Fruit fly (Drosophila melanogaster) whole organism, embryonic: ENCODE results near the gene CG42488.

Source experiments
- Ada2b ChIP-seq: fragments of 200-800 bp; sonication (Bioruptor generic); IDR thresholded peaks from 2 replicates; pipeline ENCODE4 v1.3.6; 2022; ENCODE audit warnings: missing biosample characterization, missing genetic modification characterization
- Asciz ChIP-seq: fragments of 200-800 bp; sonication (Bioruptor generic); optimal IDR thresholded peaks from 2 replicates; lab custom pipeline; 2017; ENCODE audit warnings: missing biosample characterization, mild to moderate bottlenecking, missing genetic modification characterization, missing genetic modification reagents
- CG10274 ChIP-seq: fragments of 200-800 bp; sonication (Bioruptor generic); optimal IDR thresholded peaks from 3 replicates; lab custom pipeline; 2017; ENCODE audit warnings: missing biosample characterization, mild to moderate bottlenecking, missing genetic modification characterization
- CG10366 ChIP-seq: fragments of 200-800 bp; sonication (Bioruptor generic); IDR thresholded peaks from 2 replicates; pipeline ENCODE4 v1.3.6; 2022; ENCODE audit warnings: missing biosample characterization, missing genetic modification characterization
- CG11723 ChIP-seq: fragments of 200-800 bp; sonication (Bioruptor generic); optimal IDR thresholded peaks from 2 replicates; lab custom pipeline; 2017; ENCODE audit warnings: missing biosample characterization, mild to moderate bottlenecking, missing genetic modification characterization
- CG12155 ChIP-seq: fragments of 200-800 bp; sonication (Bioruptor generic); optimal IDR thresholded peaks from 3 replicates; lab custom pipeline; 2016; ENCODE audit warnings: missing biosample characterization, missing genetic modification characterization
- CG14860 ChIP-seq: fragments of 200-800 bp; sonication (Bioruptor generic); IDR thresholded peaks from 3 replicates; pipeline ENCODE4 v1.3.6; 2022; ENCODE audit warnings: missing biosample characterization, missing genetic modification characterization; ENCODE audit not compliant: partially characterized antibody
- CG16813 ChIP-seq: fragments of 200-800 bp; sonication (Bioruptor generic); IDR thresholded peaks from 3 replicates; pipeline ENCODE4 v1.3.6; 2022; ENCODE audit warnings: missing biosample characterization, missing genetic modification characterization; ENCODE audit not compliant: partially characterized antibody
- CG17359 ChIP-seq: fragments of 200-800 bp; sonication (Bioruptor generic); optimal IDR thresholded peaks from 3 replicates; lab custom pipeline; 2018; ENCODE audit warnings: missing biosample characterization, mild to moderate bottlenecking, missing genetic modification characterization, moderate library complexity
- CG17912 ChIP-seq: fragments of 200-800 bp; sonication (Bioruptor generic); optimal IDR thresholded peaks from 2 replicates; lab custom pipeline; 2018; ENCODE audit warnings: missing biosample characterization, mild to moderate bottlenecking, missing genetic modification characterization
- CG1792 ChIP-seq: fragments of 200-800 bp; sonication (Bioruptor generic); optimal IDR thresholded peaks from 2 replicates; lab custom pipeline; 2016; ENCODE audit warnings: missing biosample characterization, missing genetic modification characterization
- CG32767 ChIP-seq: fragments of 200-800 bp; sonication (Bioruptor generic); IDR thresholded peaks from 2 replicates; pipeline ENCODE4 v1.3.6; 2022; ENCODE audit warnings: missing biosample characterization, missing genetic modification characterization
- CG33213 ChIP-seq: fragments of 200-800 bp; sonication (Bioruptor generic); optimal IDR thresholded peaks from 3 replicates; lab custom pipeline; 2016; ENCODE audit warnings: missing biosample characterization, missing genetic modification characterization
- CG34376 ChIP-seq: fragments of 200-800 bp; sonication (Bioruptor generic); optimal IDR thresholded peaks from 2 replicates; lab custom pipeline; 2018; ENCODE audit warnings: missing biosample characterization, mild to moderate bottlenecking, missing genetic modification characterization
- CG3847 ChIP-seq: fragments of 200-800 bp; sonication (Bioruptor generic); IDR thresholded peaks from 2 replicates; pipeline ENCODE4 v1.3.6; 2022; ENCODE audit warnings: missing biosample characterization, missing genetic modification characterization
- CG4404 ChIP-seq: fragments of 200-800 bp; sonication (Bioruptor generic); IDR thresholded peaks from 2 replicates; pipeline ENCODE4 v1.3.6; 2022; ENCODE audit warnings: missing biosample characterization, missing genetic modification characterization
- CG4854 ChIP-seq: fragments of 200-800 bp; sonication (Bioruptor generic); optimal IDR thresholded peaks from 2 replicates; lab custom pipeline; 2016; ENCODE audit warnings: missing biosample characterization, missing genetic modification characterization, inconsistent platforms
- CG8388 ChIP-seq: fragments of 200-800 bp; sonication (Bioruptor generic); optimal IDR thresholded peaks from 2 replicates; lab custom pipeline; 2019; ENCODE audit warnings: missing biosample characterization, mild to moderate bottlenecking, missing genetic modification characterization, moderate library complexity
- CG8478 ChIP-seq: fragments of >200 bp; optimal IDR thresholded peaks from 2 replicates; lab custom pipeline; 2018
- CG9609 ChIP-seq: fragments of 200-800 bp; sonication (Bioruptor generic); optimal IDR thresholded peaks from 3 replicates; lab custom pipeline; 2016; ENCODE audit warnings: missing biosample characterization, missing genetic modification characterization
- Dbx ChIP-seq: fragments of 200-800 bp; sonication (Bioruptor generic); IDR thresholded peaks from 3 replicates; pipeline ENCODE4 v1.3.6; 2022; ENCODE audit warnings: missing biosample characterization, missing genetic modification characterization
- Dek ChIP-seq: fragments of 200-800 bp; sonication (Bioruptor generic); optimal IDR thresholded peaks from 3 replicates; lab custom pipeline; 2019; ENCODE audit warnings: missing biosample characterization, mild to moderate bottlenecking, missing genetic modification characterization, moderate library complexity
- HLH54F ChIP-seq: fragments of 200-800 bp; sonication (Bioruptor generic); optimal IDR thresholded peaks from 3 replicates; lab custom pipeline; 2016; ENCODE audit warnings: missing biosample characterization, missing genetic modification characterization
- Hmx ChIP-seq: fragments of 200-800 bp; sonication (Bioruptor generic); optimal IDR thresholded peaks from 2 replicates; lab custom pipeline; 2016; ENCODE audit warnings: missing biosample characterization, missing genetic modification characterization
- Max ChIP-seq: fragments of 200-800 bp; sonication (Bioruptor generic); optimal IDR thresholded peaks from 2 replicates; lab custom pipeline; 2016; ENCODE audit warnings: missing biosample characterization, mild to moderate bottlenecking, missing genetic modification characterization
- Meics ChIP-seq: fragments of 200-800 bp; sonication (Bioruptor generic); optimal IDR thresholded peaks from 2 replicates; lab custom pipeline; 2017; ENCODE audit warnings: missing biosample characterization, mild to moderate bottlenecking, missing genetic modification characterization
- Neu2 ChIP-seq: fragments of 200-800 bp; sonication (Bioruptor generic); optimal IDR thresholded peaks from 3 replicates; lab custom pipeline; 2016; ENCODE audit warnings: missing biosample characterization, missing genetic modification characterization, borderline replicate concordance
- Opbp ChIP-seq: fragments of 200-800 bp; sonication (Bioruptor generic); IDR thresholded peaks from 3 replicates; pipeline ENCODE4 v1.3.6; 2022; ENCODE audit warnings: missing biosample characterization, missing genetic modification characterization; ENCODE audit not compliant: partially characterized antibody
- PHDP ChIP-seq: fragments of 200-800 bp; sonication (Bioruptor generic); optimal IDR thresholded peaks from 3 replicates; lab custom pipeline; 2018; ENCODE audit warnings: missing biosample characterization, mild to moderate bottlenecking, missing genetic modification characterization, moderate library complexity
- Pdp1 ChIP-seq, 2 experiments: fragments of 200-800 bp; sonication (Bioruptor generic); optimal IDR thresholded peaks; 3 replicates each; lab custom pipeline; 2016; ENCODE audit warnings: missing biosample characterization in 2 of 2, missing genetic modification characterization in 2 of 2, mild to moderate bottlenecking in 1 of 2, moderate library complexity in 1 of 2
- ac ChIP-seq: fragments of 200-800 bp; sonication (Bioruptor generic); optimal IDR thresholded peaks from 3 replicates; lab custom pipeline; 2017; ENCODE audit warnings: missing biosample characterization, mild to moderate bottlenecking, missing genetic modification characterization
- btn ChIP-seq: fragments of 200-800 bp; sonication (Bioruptor generic); optimal IDR thresholded peaks from 2 replicates; lab custom pipeline; 2016; ENCODE audit warnings: missing biosample characterization, missing genetic modification characterization
- crc ChIP-seq: fragments of 200-800 bp; sonication (Bioruptor generic); optimal IDR thresholded peaks from 2 replicates; lab custom pipeline; 2016; ENCODE audit warnings: missing biosample characterization, missing genetic modification characterization
- disco-r ChIP-seq: fragments of 200-800 bp; sonication (Bioruptor generic); optimal IDR thresholded peaks from 2 replicates; lab custom pipeline; 2016; ENCODE audit warnings: missing biosample characterization, missing genetic modification characterization
- dmrt11E ChIP-seq: fragments of 200-800 bp; sonication (Bioruptor generic); optimal IDR thresholded peaks from 3 replicates; lab custom pipeline; 2018; ENCODE audit warnings: missing biosample characterization, mild to moderate bottlenecking, missing genetic modification characterization, moderate library complexity
- ewg ChIP-seq: fragments of 200-800 bp; sonication (Bioruptor generic); optimal IDR thresholded peaks from 3 replicates; lab custom pipeline; 2017; ENCODE audit warnings: mild to moderate bottlenecking, missing biosample characterization, missing genetic modification reagents, missing genetic modification characterization
- oc ChIP-seq: fragments of 200-800 bp; sonication (Bioruptor generic); optimal IDR thresholded peaks from 2 replicates; lab custom pipeline; 2018; ENCODE audit warnings: missing biosample characterization, mild to moderate bottlenecking, missing genetic modification characterization, moderate library complexity
- pho ChIP-seq: fragments of 200-800 bp; sonication (Bioruptor generic); optimal IDR thresholded peaks from 2 replicates; lab custom pipeline; 2016; ENCODE audit warnings: missing biosample characterization, missing genetic modification characterization
- pros ChIP-seq: fragments of 200-800 bp; sonication (Bioruptor generic); optimal IDR thresholded peaks from 3 replicates; lab custom pipeline; 2019; ENCODE audit warnings: missing biosample characterization, mild to moderate bottlenecking, missing genetic modification characterization, moderate library complexity
- ro ChIP-seq: fragments of 200-800 bp; sonication (Bioruptor generic); IDR thresholded peaks from 2 replicates; pipeline ENCODE4 v1.3.6; 2022; ENCODE audit warnings: missing biosample characterization, missing genetic modification characterization
- slp2 ChIP-seq: fragments of 200-800 bp; sonication (Bioruptor generic); optimal IDR thresholded peaks from 2 replicates; lab custom pipeline; 2016; ENCODE audit warnings: missing biosample characterization, missing genetic modification characterization
- so ChIP-seq: fragments of 200-800 bp; sonication (Bioruptor generic); IDR thresholded peaks from 3 replicates; pipeline ENCODE4 v1.3.6; 2022; ENCODE audit warnings: missing biosample characterization, missing genetic modification characterization
- sqz ChIP-seq: fragments of 200-800 bp; sonication (Bioruptor generic); optimal IDR thresholded peaks from 3 replicates; lab custom pipeline; 2018; ENCODE audit warnings: missing biosample characterization, mild to moderate bottlenecking, missing genetic modification characterization
- stc ChIP-seq: fragments of 200-800 bp; sonication (Bioruptor generic); IDR thresholded peaks from 2 replicates; pipeline ENCODE4 v1.3.6; 2022; ENCODE audit warnings: missing biosample characterization, missing genetic modification characterization
- stwl ChIP-seq: fragments of 200-800 bp; sonication (Bioruptor generic); optimal IDR thresholded peaks from 3 replicates; lab custom pipeline; 2018; ENCODE audit warnings: missing biosample characterization, mild to moderate bottlenecking, missing genetic modification characterization, moderate library complexity
- sug ChIP-seq: fragments of 200-800 bp; optimal IDR thresholded peaks from 2 replicates; lab custom pipeline; 2019; ENCODE audit warnings: missing biosample characterization, mild to moderate bottlenecking, missing genetic modification characterization, moderate library complexity
- unc-4 ChIP-seq: fragments of 200-800 bp; sonication (Bioruptor generic); IDR thresholded peaks from 2 replicates; pipeline ENCODE4 v1.3.6; 2022; ENCODE audit warnings: missing biosample characterization, missing genetic modification characterization; ENCODE audit not compliant: partially characterized antibody
- wor ChIP-seq: fragments of 200-800 bp; sonication (Bioruptor generic); IDR thresholded peaks from 2 replicates; pipeline ENCODE4 v1.3.6; 2022; ENCODE audit warnings: missing biosample characterization, missing genetic modification characterization

The CG42488 gene

DNA sequence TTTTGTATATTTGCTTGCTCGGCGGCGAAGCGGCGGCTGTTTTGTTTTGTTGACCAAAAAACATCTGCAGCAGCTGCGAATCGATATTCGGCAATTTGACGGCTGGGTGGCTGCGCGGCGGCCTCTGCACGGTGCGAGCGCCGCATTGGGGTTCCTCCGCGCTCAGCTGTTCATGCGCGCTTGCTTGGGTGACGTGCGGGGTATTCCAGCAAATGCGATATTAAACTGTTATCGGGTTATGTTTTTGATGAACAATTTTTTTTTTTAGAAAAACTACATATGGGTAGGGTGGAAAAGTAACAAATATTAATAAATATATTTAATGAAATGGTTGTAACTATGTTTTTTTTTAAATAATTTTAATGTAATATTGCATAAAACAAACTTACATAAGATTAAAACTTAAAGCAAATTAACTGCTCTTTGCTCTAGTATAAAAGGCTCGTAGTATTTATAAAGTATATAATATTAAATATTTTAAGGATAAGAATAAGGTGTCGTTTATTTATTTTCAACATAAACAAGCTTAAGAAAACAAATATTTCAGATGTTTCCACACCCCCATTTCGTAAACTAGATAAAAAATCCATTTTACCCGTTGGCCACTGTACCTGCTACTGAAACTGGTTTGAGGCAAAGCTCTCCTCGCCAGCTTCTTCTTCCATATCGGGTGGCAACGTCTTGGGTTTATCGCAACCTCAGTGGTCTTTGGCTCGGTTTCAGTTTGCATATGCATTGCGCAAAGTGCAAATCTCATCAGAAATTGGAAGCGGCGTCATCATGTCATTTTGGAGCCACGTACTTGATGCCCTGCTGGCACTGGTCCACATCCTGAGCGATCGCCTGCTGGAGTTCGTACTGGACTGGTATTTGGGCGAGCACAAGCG, 8.1 kb downstream of the CG42488 start, which contains the start of the genes Gnpat and CG5112 (continued):
- peak; percentile 85 for TF ChIP-seq CG3847 (GFP tag; lab: Robert Waterston, UW)
- peak; percentile 66 for TF ChIP-seq CG16813 (GFP tag; lab: Robert Waterston, UW)
- peak; percentile 80 for TF ChIP-seq stwl (tag; lab: Kevin White, UChicago)
- TF ChIP-seq slp2 = peak; percentile 40
- TF ChIP-seq CG1792 (GFP tag; lab: Kevin White, UChicago) = peak; percentile 98
- TF ChIP-seq CG4404 (GFP tag; lab: Robert Waterston, UW) = peak; percentile 63
- 0 out of 3 replicates have a peak, but pooled peaks have one; percentile 38 for TF ChIP-seq so (GFP tag; lab: Robert Waterston, UW)
- TF ChIP-seq Asciz = no peak
- TF ChIP-seq Opbp (GFP tag; lab: Robert Waterston, UW) = peak; percentile 83
- TF ChIP-seq CG4854 (GFP tag; lab: Kevin White, UChicago) = no peak
- TF ChIP-seq ewg (GFP tag; lab: Kevin White, UChicago) = peak; percentile 78
- TF ChIP-seq sqz (GFP tag; lab: Kevin White, UChicago) = peak; percentile 39
- peak; percentile 61 for TF ChIP-seq unc-4 (GFP tag; lab: Robert Waterston, UW)
- peak; percentile 58 for TF ChIP-seq PHDP (tag; lab: Kevin White, UChicago)
- peak; percentile 10 for TF ChIP-seq CG34376 (GFP tag; lab: Kevin White, UChicago)
- TF ChIP-seq Hmx (GFP tag; lab: Kevin White, UChicago) = no peak
- TF ChIP-seq CG32767 = peak; percentile 62; the same call in 1 of the 2 replicates
- peak; percentile 96 for TF ChIP-seq ac
- peak; percentile 11 for TF ChIP-seq CG12155 (GFP tag; lab: Kevin White, UChicago)
- TF ChIP-seq pho (GFP tag; lab: Kevin White, UChicago) = peak; percentile 66
- no peak for TF ChIP-seq crc (GFP tag; lab: Kevin White, UChicago)
- TF ChIP-seq Max (GFP tag; lab: Kevin White, UChicago) = no peak
- TF ChIP-seq disco-r (GFP tag; lab: Kevin White, UChicago) = no peak
- peak; percentile 86 for TF ChIP-seq Dbx (GFP tag; lab: Robert Waterston, UW)
- peak; percentile 46 for TF ChIP-seq CG8388 (GFP tag; lab: Kevin White, UChicago)
- TF ChIP-seq oc = no peak
- peak; percentile 42 for TF ChIP-seq CG17359 (tag; lab: Kevin White, UChicago)
- peak; percentile 20 for TF ChIP-seq CG17912
- TF ChIP-seq ro (GFP tag; lab: Robert Waterston, UW) = no peak; the same call in 1 of the 2 replicates
- TF ChIP-seq sug = peak; percentile 64
- peak; percentile 73 for TF ChIP-seq CG10366 (GFP tag; lab: Robert Waterston, UW)
- TF ChIP-seq btn (GFP tag; lab: Kevin White, UChicago) = no peak
- peak; percentile 99 for TF ChIP-seq pros (GFP tag; lab: Kevin White, UChicago)
- no peak for TF ChIP-seq CG10274 (GFP tag; lab: Kevin White, UChicago)
- peak; percentile 62 for TF ChIP-seq Ada2b (GFP tag; lab: Robert Waterston, UW)
- TF ChIP-seq Meics (GFP tag; lab: Kevin White, UChicago) = peak; percentile 65
- TF ChIP-seq CG14860 (GFP tag; lab: Robert Waterston, UW) = peak; percentile 49; the same call in 2 of the 3 replicates
- no peak for TF ChIP-seq Neu2 (GFP tag; lab: Kevin White, UChicago)
- TF ChIP-seq CG11723 (GFP tag; lab: Kevin White, UChicago) = no peak
- peak; percentile 61 for TF ChIP-seq HLH54F (GFP tag; lab: Kevin White, UChicago)
- no peak; the same call in 1 of the 2 replicates for TF ChIP-seq wor (GFP tag; lab: Robert Waterston, UW)
- TF ChIP-seq Pdp1 (GFP tag; optimal IDR thresholded peaks at IDR 0.05; lab: Kevin White, UChicago) = peak; percentile 11 to 29
- peak; percentile 70 for TF ChIP-seq CG9609 (GFP tag; lab: Kevin White, UChicago)
- TF ChIP-seq dmrt11E (tag; lab: Kevin White, UChicago) = peak; percentile 58
- TF ChIP-seq CG8478 (lab: Kevin White, UChicago) = no peak
- TF ChIP-seq CG33213 (GFP tag; lab: Kevin White, UChicago) = peak; percentile 66
- TF ChIP-seq Dek (tag; lab: Kevin White, UChicago) = peak; percentile 0
- TF ChIP-seq stc = no peak
